Fruit fly (Drosophila melanogaster): ENCODE measurements around the gene CG11334.

DNA sequence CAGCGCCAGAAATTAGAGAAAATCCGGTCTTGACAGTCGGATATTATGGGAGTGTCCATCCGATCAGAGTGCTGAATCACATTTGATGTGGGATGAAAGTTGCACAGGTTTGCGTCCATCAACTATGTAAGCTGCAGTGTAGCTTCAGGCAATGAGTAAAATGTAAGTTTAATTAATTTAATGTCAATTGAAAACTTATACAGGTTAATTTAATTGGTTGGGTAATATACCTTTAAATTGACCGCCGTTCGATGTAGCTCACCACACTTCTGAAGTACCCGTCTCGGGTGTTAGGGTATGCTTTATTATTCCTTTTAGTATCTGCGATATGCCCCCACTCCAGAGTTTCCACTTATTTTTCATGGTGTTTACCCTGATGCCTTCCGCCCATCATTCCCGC is 38.4 kb downstream of the CG11334 start:
- no peak for TF ChIP-seq Sin3A (optimal IDR thresholded peaks at IDR 0.05)
- no peak for TF ChIP-seq h (optimal IDR thresholded peaks at IDR 0.05)
- no peak for TF ChIP-seq Myc (optimal IDR thresholded peaks at IDR 0.05)
